Worm (Caenorhabditis elegans): ENCODE results near the gene nspe-2.

- TF ChIP-seq nhr-12 (tag; optimal IDR thresholded peaks at IDR 0.05) (no peak), nhr-237 (tag; optimal IDR thresholded peaks at IDR 0.05) (no peak), mep-1 (tag; optimal IDR thresholded peaks at IDR 0.05) (no peak), unc-62 (GFP tag; optimal IDR thresholded peaks at IDR 0.05) (no peak), ztf-11 (tag; optimal IDR thresholded peaks at IDR 0.05) (no peak), snpc-4 (tag; optimal IDR thresholded peaks at IDR 0.05) (no peak), nhr-28 (tag; optimal IDR thresholded peaks at IDR 0.05) (no peak), mab-5 (tag; optimal IDR thresholded peaks at IDR 0.05) (no peak), lin-13 (tag; optimal IDR thresholded peaks at IDR 0.05) (no peak), hlh-1 (tag; optimal IDR thresholded peaks at IDR 0.05) (no peak), unc-39 (tag; optimal IDR thresholded peaks at IDR 0.05) (no peak), M03D4.4 (tag; optimal IDR thresholded peaks at IDR 0.05) (no peak)
Observed at ce11 chrII:12619288-12619687, at the start of gene nspe-2.
